Fruit fly (Drosophila melanogaster) whole organism, prepupa: ENCODE data around the gene CG15625.

Experiments used
- Blimp-1 ChIP-seq: fragments of 200-800 bp; sonication (Bioruptor generic); optimal IDR thresholded peaks from 3 replicates; lab custom pipeline; 2017; ENCODE audit warnings: missing biosample characterization, missing genetic modification characterization, mild to moderate bottlenecking, moderate library complexity, missing genetic modification reagents
- CG10631 ChIP-seq: fragments of 200-800 bp; sonication (Bioruptor generic); optimal IDR thresholded peaks from 2 replicates; lab custom pipeline; 2016; ENCODE audit warnings: missing biosample characterization, missing genetic modification characterization
- CG10669 ChIP-seq: fragments of 200-800 bp; sonication (Bioruptor generic); optimal IDR thresholded peaks from 3 replicates; lab custom pipeline; 2018; ENCODE audit warnings: missing biosample characterization, mild to moderate bottlenecking, missing genetic modification characterization, moderate library complexity
- CG11294 ChIP-seq: fragments of 200-800 bp; sonication (Bioruptor generic); IDR thresholded peaks from 2 replicates; pipeline ENCODE4 v1.3.6; 2022; ENCODE audit warnings: missing biosample characterization, missing genetic modification characterization
- CG11762 ChIP-seq: fragments of 200-800 bp; sonication (Bioruptor generic); optimal IDR thresholded peaks from 3 replicates; lab custom pipeline; 2016; ENCODE audit warnings: missing biosample characterization, missing genetic modification characterization; ENCODE audit not compliant: insufficient read depth
- CG11902 ChIP-seq: fragments of 200-800 bp; sonication (Bioruptor generic); optimal IDR thresholded peaks from 3 replicates; lab custom pipeline; 2016; ENCODE audit warnings: missing biosample characterization, missing genetic modification characterization
- CG15336 ChIP-seq: fragments of 200-800 bp; sonication (Bioruptor generic); IDR thresholded peaks from 2 replicates; pipeline ENCODE4 v1.3.6; 2022; ENCODE audit warnings: missing biosample characterization, missing genetic modification characterization
- CG16779 ChIP-seq: fragments of 200-800 bp; sonication (Bioruptor generic); optimal IDR thresholded peaks from 3 replicates; lab custom pipeline; 2017; ENCODE audit warnings: missing biosample characterization, mild to moderate bottlenecking, missing genetic modification characterization
- CG3032 ChIP-seq: fragments of 200-800 bp; optimal IDR thresholded peaks from 2 replicates; lab custom pipeline; 2019; ENCODE audit warnings: missing biosample characterization, mild to moderate bottlenecking, missing genetic modification characterization, moderate library complexity
- CG31627 ChIP-seq: fragments of 200-800 bp; sonication (Bioruptor generic); optimal IDR thresholded peaks from 3 replicates; lab custom pipeline; 2016; ENCODE audit warnings: missing biosample characterization, missing genetic modification characterization
- CG32006 ChIP-seq: fragments of 200-800 bp; sonication (Bioruptor generic); optimal IDR thresholded peaks from 3 replicates; lab custom pipeline; 2017; ENCODE audit warnings: missing biosample characterization, mild to moderate bottlenecking, missing genetic modification characterization
- CG34406 ChIP-seq: fragments of 200-800 bp; sonication (Bioruptor generic); optimal IDR thresholded peaks from 3 replicates; lab custom pipeline; 2016; ENCODE audit warnings: missing biosample characterization, missing genetic modification characterization
- CG3919 ChIP-seq: fragments of 200-800 bp; sonication (Bioruptor generic); optimal IDR thresholded peaks from 3 replicates; lab custom pipeline; 2016; ENCODE audit warnings: missing biosample characterization, missing genetic modification characterization
- CG4318 ChIP-seq: fragments of 200-800 bp; sonication (Bioruptor generic); optimal IDR thresholded peaks from 3 replicates; lab custom pipeline; 2017; ENCODE audit warnings: missing biosample characterization, mild to moderate bottlenecking, missing genetic modification characterization
- CG6163 ChIP-seq: fragments of 200-800 bp; sonication (Bioruptor generic); IDR thresholded peaks from 3 replicates; pipeline ENCODE4 v1.3.6; 2022; ENCODE audit warnings: missing biosample characterization, missing genetic modification characterization
- CG6792 ChIP-seq: fragments of 200-800 bp; sonication (Bioruptor generic); optimal IDR thresholded peaks from 3 replicates; lab custom pipeline; 2016; ENCODE audit warnings: missing biosample characterization, missing genetic modification characterization
- CG6808 ChIP-seq: fragments of 200-800 bp; sonication (Bioruptor generic); optimal IDR thresholded peaks from 3 replicates; lab custom pipeline; 2017; ENCODE audit warnings: missing biosample characterization, missing genetic modification characterization, mild to moderate bottlenecking, moderate library complexity, missing genetic modification reagents
- CG6854 ChIP-seq: fragments of 200-800 bp; sonication (Bioruptor generic); optimal IDR thresholded peaks from 2 replicates; lab custom pipeline; 2017; ENCODE audit warnings: missing biosample characterization, mild to moderate bottlenecking, missing genetic modification characterization
- CG7368 ChIP-seq: fragments of 200-800 bp; sonication (Bioruptor generic); optimal IDR thresholded peaks from 3 replicates; lab custom pipeline; 2016; ENCODE audit warnings: missing biosample characterization, missing genetic modification characterization
- CG8119 ChIP-seq: fragments of 200-800 bp; sonication (Bioruptor generic); IDR thresholded peaks from 3 replicates; pipeline ENCODE4 v1.3.6; 2022; ENCODE audit warnings: missing biosample characterization, missing genetic modification characterization
- CG8632 ChIP-seq: fragments of 200-800 bp; sonication (Bioruptor generic); optimal IDR thresholded peaks from 3 replicates; lab custom pipeline; 2016; ENCODE audit warnings: missing biosample characterization, missing genetic modification characterization
- CG9139 ChIP-seq: fragments of 200-800 bp; sonication (Bioruptor generic); optimal IDR thresholded peaks from 3 replicates; lab custom pipeline; 2017; ENCODE audit warnings: missing biosample characterization, mild to moderate bottlenecking, missing genetic modification characterization
- Eip75B ChIP-seq: fragments of 200-800 bp; sonication (Bioruptor generic); optimal IDR thresholded peaks from 3 replicates; lab custom pipeline; 2016; ENCODE audit warnings: missing biosample characterization, missing genetic modification characterization
- Eip78C ChIP-seq: fragments of 200-800 bp; sonication (Bioruptor generic); peaks from one replicate; lab custom pipeline; 2016; ENCODE audit warnings: missing biosample characterization, missing genetic modification characterization
- Eip93F ChIP-seq: fragments of 200-800 bp; sonication (Bioruptor generic); optimal IDR thresholded peaks from 2 replicates; lab custom pipeline; 2016; ENCODE audit warnings: missing biosample characterization, mild to moderate bottlenecking, missing genetic modification characterization
- Ets21C ChIP-seq: fragments of 200-800 bp; sonication (Bioruptor generic); optimal IDR thresholded peaks from 3 replicates; lab custom pipeline; 2016; ENCODE audit warnings: missing biosample characterization, missing genetic modification characterization
- Ets96B ChIP-seq: fragments of 200-800 bp; optimal IDR thresholded peaks from 2 replicates; lab custom pipeline; 2019; ENCODE audit warnings: missing biosample characterization, mild to moderate bottlenecking, missing genetic modification characterization, moderate library complexity
- Hr38 ChIP-seq: sonication (Bioruptor generic); optimal IDR thresholded peaks from 2 replicates; lab custom pipeline; 2016; ENCODE audit warnings: missing biosample characterization, missing genetic modification characterization
- Hr39 ChIP-seq: fragments of 200-800 bp; sonication (Bioruptor generic); optimal IDR thresholded peaks from 2 replicates; lab custom pipeline; 2016; ENCODE audit warnings: missing biosample characterization, missing genetic modification characterization
- Hr4 ChIP-seq: fragments of 200-800 bp; sonication (Bioruptor generic); optimal IDR thresholded peaks from 3 replicates; lab custom pipeline; 2016; ENCODE audit warnings: missing biosample characterization, missing genetic modification characterization
- OdsH ChIP-seq: fragments of 200-800 bp; sonication (Bioruptor generic); optimal IDR thresholded peaks from 3 replicates; lab custom pipeline; 2016; ENCODE audit warnings: missing biosample characterization, missing genetic modification characterization
- Smox ChIP-seq: fragments of 200-800 bp; sonication (Bioruptor generic); optimal IDR thresholded peaks from 3 replicates; lab custom pipeline; 2016; ENCODE audit warnings: missing biosample characterization, missing genetic modification characterization
- Sox102F ChIP-seq: fragments of 200-800 bp; sonication (Bioruptor generic); optimal IDR thresholded peaks from 2 replicates; lab custom pipeline; 2016; ENCODE audit warnings: missing biosample characterization, mild to moderate bottlenecking, missing genetic modification characterization
- Sox14 ChIP-seq: fragments of 200-800 bp; sonication (Bioruptor generic); optimal IDR thresholded peaks from 3 replicates; lab custom pipeline; 2016; ENCODE audit warnings: missing biosample characterization, missing genetic modification characterization
- Sox15 ChIP-seq: fragments of 200-800 bp; sonication (Bioruptor generic); optimal IDR thresholded peaks from 3 replicates; lab custom pipeline; 2016; ENCODE audit warnings: missing biosample characterization, missing genetic modification characterization
- acj6 ChIP-seq: fragments of 200-800 bp; sonication (Bioruptor generic); optimal IDR thresholded peaks from 3 replicates; lab custom pipeline; 2016; ENCODE audit warnings: missing biosample characterization, missing genetic modification characterization
- cyc ChIP-seq: fragments of 200-800 bp; sonication (Bioruptor generic); optimal IDR thresholded peaks from 3 replicates; lab custom pipeline; 2016; ENCODE audit warnings: missing biosample characterization, missing genetic modification characterization
- dac ChIP-seq: fragments of 200-800 bp; sonication (Bioruptor generic); optimal IDR thresholded peaks from 2 replicates; lab custom pipeline; 2017; ENCODE audit warnings: missing biosample characterization, mild to moderate bottlenecking, missing genetic modification characterization
- dsx ChIP-seq: fragments of 200-800 bp; optimal IDR thresholded peaks from 3 replicates; lab custom pipeline; 2019; ENCODE audit warnings: missing biosample characterization, mild to moderate bottlenecking, missing genetic modification characterization, moderate library complexity; ENCODE audit not compliant: poor library complexity, severe bottlenecking
- eg ChIP-seq: fragments of 200-800 bp; sonication (Bioruptor generic); IDR thresholded peaks from 3 replicates; pipeline ENCODE4 v1.3.6; 2022; ENCODE audit warnings: missing biosample characterization, missing genetic modification characterization
- esn ChIP-seq: fragments of 200-800 bp; sonication (Bioruptor generic); optimal IDR thresholded peaks from 2 replicates; lab custom pipeline; 2016; ENCODE audit warnings: missing biosample characterization, mild to moderate bottlenecking, missing genetic modification characterization, moderate library complexity
- fd59A ChIP-seq: fragments of 200-800 bp; sonication (Bioruptor generic); optimal IDR thresholded peaks from 2 replicates; lab custom pipeline; 2017; ENCODE audit warnings: missing biosample characterization, mild to moderate bottlenecking, missing genetic modification characterization, missing genetic modification reagents
- fkh ChIP-seq: fragments of 200-800 bp; sonication (Bioruptor generic); optimal IDR thresholded peaks from 3 replicates; lab custom pipeline; 2017; ENCODE audit warnings: missing biosample characterization, mild to moderate bottlenecking, missing genetic modification characterization, moderate library complexity
- lz ChIP-seq: fragments of 200-800 bp; sonication (Bioruptor generic); optimal IDR thresholded peaks from 3 replicates; lab custom pipeline; 2016; ENCODE audit warnings: missing biosample characterization, missing genetic modification characterization
- net ChIP-seq: fragments of 200-800 bp; sonication (Bioruptor generic); optimal IDR thresholded peaks from 3 replicates; lab custom pipeline; 2016; ENCODE audit warnings: missing biosample characterization, missing genetic modification characterization
- salr ChIP-seq, 2 experiments: fragments of 200-800 bp; sonication (Bioruptor generic); optimal IDR thresholded peaks; 3 replicates each; lab custom pipeline; 2016 to 2018; ENCODE audit warnings: missing biosample characterization in 2 of 2, missing genetic modification characterization in 2 of 2, mild to moderate bottlenecking in 1 of 2
- ss ChIP-seq, 2 experiments: fragments of 200-800 bp; sonication (Bioruptor generic); optimal IDR thresholded peaks; 2 replicates in 1 of 2; 3 replicates in 1 of 2; lab custom pipeline; 2017 to 2018; ENCODE audit warnings: mild to moderate bottlenecking in 2 of 2, missing biosample characterization in 2 of 2, missing genetic modification characterization in 2 of 2, moderate library complexity in 1 of 2
- svp ChIP-seq: fragments of 200-800 bp; sonication (Bioruptor generic); peaks from one replicate; lab custom pipeline; 2016; ENCODE audit warnings: missing biosample characterization, missing genetic modification characterization
- topi ChIP-seq: fragments of 200-800 bp; sonication (Bioruptor generic); optimal IDR thresholded peaks from 3 replicates; lab custom pipeline; 2016; ENCODE audit warnings: missing biosample characterization, missing genetic modification characterization

Gene CG15625

DNA sequence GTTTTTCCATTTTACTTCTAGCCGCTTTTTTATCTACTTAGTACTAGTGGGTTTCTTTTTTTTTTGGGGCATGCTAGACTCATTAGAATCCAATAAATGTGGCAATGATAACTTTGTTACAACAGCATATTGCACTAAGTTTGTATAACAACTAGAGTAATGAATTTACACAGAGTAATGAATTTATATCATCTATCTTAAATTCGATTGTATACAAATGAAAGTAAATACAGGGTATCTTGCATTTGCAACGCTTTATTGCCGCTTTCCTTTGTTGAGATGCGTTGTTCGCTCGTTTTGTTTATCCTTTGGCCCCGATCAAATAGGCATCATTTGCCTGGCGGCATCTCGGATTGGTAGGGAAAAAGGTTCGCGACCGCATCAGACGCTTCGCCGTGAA is 35.0 kb upstream of the CG15625 start:
- TF ChIP-seq fd59A (GFP tag; lab: Kevin White, UChicago) (no peak), Eip78C (no peak), CG8119 (GFP tag; lab: Robert Waterston, UW) (no peak), CG11294 (GFP tag; lab: Robert Waterston, UW) (no peak), CG10669 (GFP tag; lab: Kevin White, UChicago) (no peak), svp (GFP tag; lab: Kevin White, UChicago) (no peak), Blimp-1 (GFP tag; lab: Kevin White, UChicago) (no peak), CG3919 (GFP tag; lab: Kevin White, UChicago) (no peak), ss (GFP tag; optimal IDR thresholded peaks at IDR 0.05; lab: Kevin White, UChicago) (no peak), fkh (GFP tag; lab: Kevin White, UChicago) (no peak), Sox15 (no peak), cyc (GFP tag; lab: Kevin White, UChicago) (no peak), dac (GFP tag; lab: Kevin White, UChicago) (no peak), CG6163 (GFP tag; lab: Robert Waterston, UW) (no peak), OdsH (GFP tag; lab: Kevin White, UChicago) (no peak), Hr4 (GFP tag; lab: Kevin White, UChicago) (no peak), CG34406 (GFP tag; lab: Kevin White, UChicago) (no peak), topi (GFP tag; lab: Kevin White, UChicago) (no peak)

DNA sequence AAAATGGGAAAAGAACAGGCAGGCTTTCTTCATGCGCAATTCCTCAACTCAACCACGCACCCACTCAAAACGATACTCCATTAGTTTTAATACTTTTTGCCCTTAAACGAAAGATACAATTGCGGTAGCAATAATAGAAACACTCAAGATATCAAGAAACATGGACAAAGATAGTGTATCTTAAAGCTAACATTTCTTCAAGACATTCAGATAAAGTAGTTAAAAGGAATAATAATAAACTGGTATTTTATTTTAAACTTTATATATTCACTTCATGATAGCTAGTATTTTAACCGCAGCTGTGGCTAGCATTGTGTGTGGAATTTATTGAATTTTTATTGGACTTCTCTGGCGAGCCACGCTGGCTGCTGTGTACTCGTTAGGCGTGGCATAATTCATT is 33.7 kb upstream of the CG15625 start:
- TF ChIP-seq CG6792 (GFP tag; lab: Kevin White, UChicago) (no peak), Hr4 (GFP tag; lab: Kevin White, UChicago) (peak; percentile 13), salr (GFP tag; optimal IDR thresholded peaks at IDR 0.05; lab: Kevin White, UChicago) (no peak), Hr39 (no peak), Ets21C (no peak), CG16779 (no peak), CG8632 (no peak), acj6 (GFP tag; lab: Kevin White, UChicago) (no peak), Eip93F (no peak), eg (GFP tag; lab: Robert Waterston, UW) (peak; percentile 36; the same call in 1 of the 3 replicates), cyc (GFP tag; lab: Kevin White, UChicago) (no peak), Eip78C (peak; percentile 66), CG32006 (GFP tag; lab: Kevin White, UChicago) (peak; percentile 27), Hr38 (GFP tag; lab: Kevin White, UChicago) (no peak), CG3032 (tag; lab: Kevin White, UChicago) (peak; percentile 3), CG10631 (peak; percentile 12), ss (GFP tag; optimal IDR thresholded peaks at IDR 0.05; lab: Kevin White, UChicago) (no peak), CG15336 (GFP tag; lab: Robert Waterston, UW) (peak; percentile 29; the same call in 1 of the 2 replicates), Sox14 (no peak), Eip75B (GFP tag; lab: Kevin White, UChicago) (peak; percentile 9), Ets96B (tag; lab: Kevin White, UChicago) (peak; percentile 26), CG7368 (GFP tag; lab: Kevin White, UChicago) (no peak), esn (GFP tag; lab: Kevin White, UChicago) (no peak), Sox102F (GFP tag; lab: Kevin White, UChicago) (no peak), net (no peak), CG6854 (GFP tag; lab: Kevin White, UChicago) (no peak), Smox (no peak), lz (no peak), CG31627 (no peak), CG9139 (GFP tag; lab: Kevin White, UChicago) (no peak), CG11902 (GFP tag; lab: Kevin White, UChicago) (no peak), CG11762 (GFP tag; lab: Kevin White, UChicago) (no peak), topi (GFP tag; lab: Kevin White, UChicago) (no peak), CG6808 (no peak), CG3919 (GFP tag; lab: Kevin White, UChicago) (no peak), CG4318 (GFP tag; lab: Kevin White, UChicago) (no peak), dsx (no peak), Blimp-1 (GFP tag; lab: Kevin White, UChicago) (no peak), Sox15 (no peak), CG11294 (GFP tag; lab: Robert Waterston, UW) (no peak), CG34406 (GFP tag; lab: Kevin White, UChicago) (no peak)
